Fruit fly (Drosophila melanogaster) whole organism, wandering third instar larva: ENCODE data around the gene Acsf2.

ENCODE experiments used
- Abd-B ChIP-seq: fragments of >200 bp; optimal IDR thresholded peaks from 2 replicates; lab custom pipeline; 2017; ENCODE audit warnings: missing biosample characterization, missing genetic modification characterization
- CrebA ChIP-seq: fragments of 200-800 bp; sonication (Bioruptor generic); optimal IDR thresholded peaks from 2 replicates; lab custom pipeline; 2016; ENCODE audit warnings: missing biosample characterization, mild to moderate bottlenecking, missing genetic modification characterization, borderline replicate concordance
- Dfd ChIP-seq: fragments of >200 bp; optimal IDR thresholded peaks from 2 replicates; lab custom pipeline; 2017; ENCODE audit warnings: missing biosample characterization, missing genetic modification characterization
- Dif ChIP-seq: fragments of 200-275, 200-300 bp; sonication (Bioruptor generic); optimal IDR thresholded peaks from 2 replicates; lab custom pipeline; 2018; ENCODE audit warnings: missing biosample characterization, missing genetic modification characterization; ENCODE audit not compliant: partially characterized antibody
- GATAd ChIP-seq: sonication (Bioruptor generic); optimal IDR thresholded peaks from 2 replicates; lab custom pipeline; 2016; ENCODE audit warnings: missing biosample characterization, missing genetic modification characterization
- HLH106 ChIP-seq: fragments of 200-800 bp; optimal IDR thresholded peaks from 3 replicates; lab custom pipeline; 2019; ENCODE audit warnings: missing biosample characterization, mild to moderate bottlenecking, missing genetic modification characterization, moderate library complexity
- Hnf4 ChIP-seq: fragments of 200-800 bp; sonication (Bioruptor generic); optimal IDR thresholded peaks from 2 replicates; lab custom pipeline; 2016; ENCODE audit warnings: missing biosample characterization, mild to moderate bottlenecking, missing genetic modification characterization
- Hr83 ChIP-seq: fragments of 200-300 bp; sonication (Bioruptor generic); optimal IDR thresholded peaks from 2 replicates; lab custom pipeline; 2016; ENCODE audit warnings: missing biosample characterization, mild to moderate bottlenecking, missing genetic modification characterization, moderate library complexity; ENCODE audit not compliant: poor library complexity, severe bottlenecking
- Jra ChIP-seq: sonication (Bioruptor generic); optimal IDR thresholded peaks from 2 replicates; lab custom pipeline; 2016; ENCODE audit warnings: missing biosample characterization, missing genetic modification characterization
- Mio ChIP-seq: sonication (Bioruptor generic); optimal IDR thresholded peaks from 2 replicates; lab custom pipeline; 2016; ENCODE audit warnings: missing biosample characterization, missing genetic modification characterization
- Myc ChIP-seq: fragments of >200 bp; optimal IDR thresholded peaks from 2 replicates; lab custom pipeline; 2017
- N ChIP-seq: fragments of >200 bp; optimal IDR thresholded peaks from 2 replicates; lab custom pipeline; 2018; ENCODE audit warnings: missing biosample characterization, missing external identifiers, missing genetic modification characterization
- OdsH ChIP-seq: fragments of 200-800 bp; sonication (Bioruptor generic); optimal IDR thresholded peaks from 2 replicates; lab custom pipeline; 2016; ENCODE audit warnings: missing biosample characterization, mild to moderate bottlenecking, missing genetic modification characterization
- Rel ChIP-seq, 2 experiments: fragments of 200-800 bp; sonication (Bioruptor generic) in 1 of 2; optimal IDR thresholded peaks; 2 replicates in 1 of 2; 3 replicates in 1 of 2; lab custom pipeline; 2016 to 2019; ENCODE audit warnings: mild to moderate bottlenecking in 2 of 2, missing biosample characterization in 2 of 2, missing genetic modification characterization in 2 of 2, moderate library complexity in 1 of 2
- Sp1 ChIP-seq: fragments of 200-800 bp; sonication (Bioruptor generic); optimal IDR thresholded peaks from 3 replicates; lab custom pipeline; 2019; ENCODE audit warnings: missing biosample characterization, mild to moderate bottlenecking, missing genetic modification characterization, moderate library complexity
- Vsx2 ChIP-seq: fragments of 200-300, 225-300 bp; sonication (Bioruptor generic); optimal IDR thresholded peaks from 2 replicates; lab custom pipeline; 2018; ENCODE audit warnings: missing biosample characterization, missing genetic modification characterization; ENCODE audit not compliant: partially characterized antibody
- br ChIP-seq: fragments of 200-800 bp; sonication (Bioruptor generic); optimal IDR thresholded peaks from 2 replicates; lab custom pipeline; 2016; ENCODE audit warnings: missing biosample characterization, missing genetic modification characterization
- dl ChIP-seq, 2 experiments: fragments of 175-275, 200-275 bp in 1 of 2; fragments of 200-275 bp in 1 of 2; sonication (Bioruptor generic); optimal IDR thresholded peaks; lab custom pipeline; 2018; ENCODE audit warnings: mild to moderate bottlenecking in 2 of 2, missing biosample characterization in 2 of 2, missing genetic modification characterization in 2 of 2, moderate library complexity in 2 of 2; ENCODE audit not compliant: partially characterized antibody in 2 of 2, insufficient read depth in 1 of 2
- dmrt93B ChIP-seq: fragments of 200-800 bp; sonication (Bioruptor generic); optimal IDR thresholded peaks from 2 replicates; lab custom pipeline; 2018; ENCODE audit warnings: missing biosample characterization, mild to moderate bottlenecking, missing genetic modification characterization
- ey ChIP-seq: fragments of 200-800 bp; sonication (Bioruptor generic); optimal IDR thresholded peaks from 2 replicates; lab custom pipeline; 2016; ENCODE audit warnings: missing biosample characterization, missing genetic modification characterization
- foxo ChIP-seq, 2 experiments: fragments of 200-800 bp; sonication (Bioruptor generic); optimal IDR thresholded peaks; 2 replicates in 1 of 2; 3 replicates in 1 of 2; lab custom pipeline; 2016 to 2017; ENCODE audit warnings: missing biosample characterization in 2 of 2, missing genetic modification characterization in 2 of 2
- fru ChIP-seq: fragments of 200-800 bp; sonication (Bioruptor generic); optimal IDR thresholded peaks from 3 replicates; lab custom pipeline; 2016; ENCODE audit warnings: missing biosample characterization, mild to moderate bottlenecking, missing genetic modification characterization
- h ChIP-seq: fragments of 200-800 bp; sonication (Bioruptor generic); optimal IDR thresholded peaks from 3 replicates; lab custom pipeline; 2016; ENCODE audit warnings: missing biosample characterization, mild to moderate bottlenecking, missing genetic modification characterization
- jim ChIP-seq: fragments of 175-275, 200-325 bp; sonication (Bioruptor generic); optimal IDR thresholded peaks from 2 replicates; lab custom pipeline; 2016; ENCODE audit warnings: missing biosample characterization, mild to moderate bottlenecking, missing genetic modification characterization
- lola ChIP-seq: fragments of >200 bp; optimal IDR thresholded peaks from 2 replicates; lab custom pipeline; 2017; ENCODE audit warnings: missing biosample characterization, missing genetic modification characterization
- psq ChIP-seq: fragments of 200-800 bp; sonication (Bioruptor generic); optimal IDR thresholded peaks from 3 replicates; lab custom pipeline; 2017; ENCODE audit warnings: missing biosample characterization, mild to moderate bottlenecking, missing genetic modification characterization, moderate library complexity
- rgr ChIP-seq: fragments of 200-800 bp; sonication (Bioruptor generic); optimal IDR thresholded peaks from 3 replicates; lab custom pipeline; 2016; ENCODE audit warnings: missing biosample characterization, mild to moderate bottlenecking, missing genetic modification characterization
- sage ChIP-seq: fragments of 200-800 bp; sonication (Bioruptor generic); optimal IDR thresholded peaks from 2 replicates; lab custom pipeline; 2016; ENCODE audit warnings: missing biosample characterization, mild to moderate bottlenecking, missing genetic modification characterization
- tai ChIP-seq: sonication (Bioruptor generic); optimal IDR thresholded peaks from 2 replicates; lab custom pipeline; 2016; ENCODE audit warnings: missing biosample characterization, missing genetic modification characterization
- woc ChIP-seq: sonication (Bioruptor generic); optimal IDR thresholded peaks from 2 replicates; lab custom pipeline; 2016; ENCODE audit warnings: missing biosample characterization, mild to moderate bottlenecking, missing genetic modification characterization

Gene Acsf2

dm6 chr2L:5291869-5292642 is 50.0 kb downstream of the Acsf2 start:
- TF ChIP-seq dmrt93B (no peak), dl (GFP tag; optimal IDR thresholded peaks at IDR 0.05; lab: Kevin White, UChicago; ENCODE audit: insufficient read depth in 1 of 2, partially characterized antibody in 2 of 2) (peak in 1 of 2 experiments; percentile 53), Rel (GFP tag; optimal IDR thresholded peaks at IDR 0.05; lab: Kevin White, UChicago) (no peak), Rel (tag; optimal IDR thresholded peaks at IDR 0.05; lab: Kevin White, UChicago) (peak; percentile 37), Hr83 (peak; percentile 77), GATAd (GFP tag; lab: Kevin White, UChicago) (no peak), Abd-B (peak; percentile 59), Jra (GFP tag; lab: Kevin White, UChicago) (peak; percentile 48), sage (no peak), fru (GFP tag; lab: Kevin White, UChicago) (peak; percentile 26), rgr (GFP tag; lab: Kevin White, UChicago) (peak; percentile 0), Dif (GFP tag; lab: Kevin White, UChicago) (peak; percentile 79), Dfd (GFP tag; lab: Kevin White, UChicago) (no peak), N (GFP tag; lab: Kevin White, UChicago) (peak; percentile 62), jim (GFP tag; lab: Kevin White, UChicago) (peak; percentile 87), Sp1 (peak; percentile 8), HLH106 (peak; percentile 9), tai (peak; percentile 21)

DNA sequence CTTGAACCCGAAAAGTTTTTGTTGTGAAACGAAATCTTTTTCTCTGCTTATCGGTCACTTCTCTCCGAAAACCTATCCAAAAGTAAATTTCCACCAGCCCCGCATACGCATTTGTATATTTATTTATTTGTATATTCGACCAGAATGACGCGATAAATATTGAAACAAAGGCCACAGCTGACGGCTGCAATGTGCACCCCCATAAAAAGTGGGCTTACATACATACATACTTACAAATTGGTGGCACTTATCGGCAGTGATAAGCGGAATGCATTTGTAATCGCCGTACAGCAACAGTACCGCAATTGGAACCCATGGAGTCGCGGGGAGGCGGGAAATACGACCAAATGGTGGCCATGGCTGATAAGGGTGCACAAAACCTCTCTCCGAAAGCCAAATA is 50.8 kb downstream of the Acsf2 start:
- no peak for TF ChIP-seq rgr (GFP tag; lab: Kevin White, UChicago)
- TF ChIP-seq Hnf4: peak; percentile 47
- TF ChIP-seq br: peak; percentile 30
- TF ChIP-seq Rel (GFP tag; optimal IDR thresholded peaks at IDR 0.05; lab: Kevin White, UChicago): peak; percentile 21
- TF ChIP-seq Rel (tag; optimal IDR thresholded peaks at IDR 0.05; lab: Kevin White, UChicago): peak; percentile 92
- no peak for TF ChIP-seq foxo (GFP tag; optimal IDR thresholded peaks at IDR 0.05; lab: Kevin White, UChicago)
- peak; percentile 76 for TF ChIP-seq CrebA (GFP tag; lab: Kevin White, UChicago)
- peak; percentile 43 for TF ChIP-seq h (GFP tag; lab: Kevin White, UChicago)
- no peak for TF ChIP-seq jim (GFP tag; lab: Kevin White, UChicago)
- peak; percentile 51 for TF ChIP-seq Jra (GFP tag; lab: Kevin White, UChicago)
- TF ChIP-seq Hr83: peak; percentile 39
- no peak for TF ChIP-seq Sp1
- TF ChIP-seq, all 38 proteins: peak for 7

- TF ChIP-seq Mio (GFP tag; lab: Kevin White, UChicago): no peak
- no peak for TF ChIP-seq CrebA (GFP tag; lab: Kevin White, UChicago)
- peak; percentile 21 for TF ChIP-seq rgr (GFP tag; lab: Kevin White, UChicago)
- TF ChIP-seq foxo (GFP tag; optimal IDR thresholded peaks at IDR 0.05; lab: Kevin White, UChicago): peak in 1 of 2 experiments; percentile 31
- TF ChIP-seq sage: no peak
- TF ChIP-seq HLH106: peak; percentile 33
- TF ChIP-seq woc (GFP tag; lab: Kevin White, UChicago): no peak
- peak; percentile 43 for TF ChIP-seq tai
- TF ChIP-seq dl (GFP tag; optimal IDR thresholded peaks at IDR 0.05; lab: Kevin White, UChicago; ENCODE audit: insufficient read depth in 1 of 2, partially characterized antibody in 2 of 2): no peak
- peak; percentile 15 for TF ChIP-seq h (GFP tag; lab: Kevin White, UChicago)
- TF ChIP-seq, all 38 proteins: peak for 5
Observed at dm6 chr2L:5290530-5290929, 51.5 kb downstream of the Acsf2 start.

DNA sequence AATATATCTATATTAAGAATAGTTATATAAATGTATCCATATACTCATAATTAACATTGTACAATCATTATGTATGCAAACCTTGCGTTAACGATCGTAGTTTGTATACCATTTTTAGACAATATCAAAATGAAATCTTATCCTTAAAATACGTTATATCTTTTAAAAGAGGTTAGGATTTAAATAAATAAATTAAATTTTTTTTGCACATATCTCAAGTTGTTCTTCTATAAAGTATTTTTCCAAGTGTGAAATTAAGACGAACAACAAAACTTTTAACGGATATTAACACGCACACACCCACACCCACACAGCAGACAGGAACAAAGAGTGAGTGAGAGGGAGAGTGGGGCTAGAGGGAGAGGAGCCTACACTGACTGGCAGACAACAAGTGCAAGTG is 52.1 kb downstream of the Acsf2 start:
- TF ChIP-seq Dfd (GFP tag; lab: Kevin White, UChicago) (no peak), foxo (GFP tag; optimal IDR thresholded peaks at IDR 0.05; lab: Kevin White, UChicago) (peak in 1 of 2 experiments; percentile 29), br (no peak), rgr (GFP tag; lab: Kevin White, UChicago) (peak; percentile 9), ey (no peak), h (GFP tag; lab: Kevin White, UChicago) (peak; percentile 9), psq (peak; percentile 1), Dif (GFP tag; lab: Kevin White, UChicago) (no peak), lola (no peak), Myc (lab: Kevin White, UChicago) (no peak), OdsH (GFP tag; lab: Kevin White, UChicago) (peak; percentile 37), Vsx2 (GFP tag; lab: Kevin White, UChicago) (no peak), HLH106 (peak; percentile 15), N (GFP tag; lab: Kevin White, UChicago) (no peak), sage (no peak), Hr83 (no peak), Sp1 (peak; percentile 58), fru (GFP tag; lab: Kevin White, UChicago) (peak; percentile 33)
